Worm (Caenorhabditis elegans) whole organism, L2 larva: ENCODE data around the gene srx-16.
A peak's percentile ranks its signal among the peaks of the same experiment; 100 is the strongest.

ENCODE experiments used
- F13H6.1 ChIP-seq: sonication (generic microtip); optimal IDR thresholded peaks from 2 replicates; lab custom pipeline; 2016; ENCODE audit warnings: missing genetic modification characterization, missing compliant biosample characterization
- R02D3.7 ChIP-seq: fragments of 150-350 bp; optimal IDR thresholded peaks from 2 replicates; lab custom pipeline; 2014; ENCODE audit warnings: missing biosample characterization, missing genetic modification characterization
- ZK546.5 ChIP-seq: sonication (generic microtip); optimal IDR thresholded peaks from 2 replicates; lab custom pipeline; 2017; ENCODE audit warnings: missing biosample characterization, missing genetic modification characterization
- alr-1 ChIP-seq: fragments of 150-350 bp; optimal IDR thresholded peaks from 2 replicates; lab custom pipeline; 2014; ENCODE audit warnings: missing biosample characterization, missing genetic modification characterization
- aly-2 ChIP-seq: fragments of 150-350 bp; optimal IDR thresholded peaks from 2 replicates; lab custom pipeline; 2014; ENCODE audit warnings: missing biosample characterization, missing genetic modification characterization
- ama-1 ChIP-seq: fragments of 150-350 bp; optimal IDR thresholded peaks from 2 replicates; lab custom pipeline; 2018; ENCODE audit warnings: inconsistent platforms
- blmp-1 ChIP-seq: sonication (generic microtip); optimal IDR thresholded peaks from 2 replicates; lab custom pipeline; 2017; ENCODE audit warnings: missing genetic modification characterization, mild to moderate bottlenecking, missing compliant biosample characterization, antibody characterized with exemption, moderate library complexity; ENCODE audit not compliant: insufficient read depth
- ceh-82 ChIP-seq: fragments of 150-350 bp; optimal IDR thresholded peaks from 2 replicates; lab custom pipeline; 2014; ENCODE audit warnings: missing biosample characterization, missing genetic modification characterization
- crh-2 ChIP-seq: sonication (generic microtip); optimal IDR thresholded peaks from 2 replicates; lab custom pipeline; 2017; ENCODE audit warnings: missing biosample characterization, missing genetic modification characterization
- elt-1 ChIP-seq: fragments of 150-350 bp; optimal IDR thresholded peaks from 2 replicates; lab custom pipeline; 2014; ENCODE audit warnings: missing biosample characterization, missing genetic modification characterization
- elt-3 ChIP-seq: sonication (generic microtip); optimal IDR thresholded peaks from 2 replicates; lab custom pipeline; 2017; ENCODE audit warnings: missing biosample characterization, missing genetic modification characterization
- fos-1 ChIP-seq: fragments of 150-350 bp; optimal IDR thresholded peaks from 2 replicates; lab custom pipeline; 2014; ENCODE audit warnings: missing biosample characterization, missing genetic modification characterization
- gmeb-1 ChIP-seq: fragments of 150-350 bp; optimal IDR thresholded peaks from 2 replicates; lab custom pipeline; 2014; ENCODE audit warnings: missing biosample characterization, missing genetic modification characterization
- lin-11 ChIP-seq: fragments of 150-350 bp; sonication (generic microtip); optimal IDR thresholded peaks from 2 replicates; lab custom pipeline; 2014; ENCODE audit warnings: missing biosample characterization, missing genetic modification characterization, inconsistent platforms, mixed read lengths
- lin-13 ChIP-seq: fragments of 150-350 bp; optimal IDR thresholded peaks from 2 replicates; lab custom pipeline; 2014; ENCODE audit warnings: missing biosample characterization, missing genetic modification reagents, missing genetic modification characterization
- lin-39 ChIP-seq: fragments of 150-350 bp; optimal IDR thresholded peaks from 2 replicates; lab custom pipeline; 2014; ENCODE audit warnings: missing biosample characterization, missing genetic modification reagents, missing genetic modification characterization
- lsy-2 ChIP-seq, 2 experiments: fragments of 150-350 bp in 1 of 2; sonication (generic microtip) in 1 of 2; optimal IDR thresholded peaks; 2 replicates each; lab custom pipeline; 2014 to 2017; ENCODE audit warnings: missing biosample characterization in 2 of 2, missing genetic modification characterization in 2 of 2
- mab-5 ChIP-seq: fragments of 150-350 bp; optimal IDR thresholded peaks from 2 replicates; lab custom pipeline; 2014; ENCODE audit warnings: missing biosample characterization, missing genetic modification characterization
- mbf-1 ChIP-seq: sonication (generic microtip); optimal IDR thresholded peaks from 2 replicates; lab custom pipeline; 2017; ENCODE audit warnings: missing biosample characterization, missing genetic modification characterization
- mdl-1 ChIP-seq, 2 experiments: fragments of 150-350 bp in 1 of 2; sonication (generic microtip) in 1 of 2; optimal IDR thresholded peaks; 2 replicates each; lab custom pipeline; 2017; ENCODE audit warnings: missing biosample characterization in 2 of 2, missing genetic modification characterization in 2 of 2
- nhr-10 ChIP-seq: sonication (generic microtip); optimal IDR thresholded peaks from 2 replicates; lab custom pipeline; 2017; ENCODE audit warnings: missing biosample characterization, missing genetic modification characterization
- nhr-11 ChIP-seq: fragments of 150-350 bp; optimal IDR thresholded peaks from 2 replicates; lab custom pipeline; 2014; ENCODE audit warnings: missing biosample characterization, missing genetic modification characterization
- nhr-12 ChIP-seq: fragments of 150-350 bp; optimal IDR thresholded peaks from 2 replicates; lab custom pipeline; 2014; ENCODE audit warnings: missing biosample characterization, missing genetic modification characterization
- nhr-129 ChIP-seq: fragments of 150-350 bp; optimal IDR thresholded peaks from 2 replicates; lab custom pipeline; 2014; ENCODE audit warnings: missing biosample characterization, missing genetic modification characterization
- nhr-23 ChIP-seq: fragments of 150-350 bp; optimal IDR thresholded peaks from 2 replicates; lab custom pipeline; 2014; ENCODE audit warnings: missing biosample characterization, missing genetic modification reagents, missing genetic modification characterization
- nhr-25 ChIP-seq: fragments of 150-350 bp; sonication (generic microtip); optimal IDR thresholded peaks from 3 replicates; lab custom pipeline; 2014; ENCODE audit warnings: missing biosample characterization, missing genetic modification characterization
- nhr-6 ChIP-seq: fragments of 150-350 bp; optimal IDR thresholded peaks from 2 replicates; lab custom pipeline; 2014; ENCODE audit warnings: missing biosample characterization, missing genetic modification characterization
- nhr-77 ChIP-seq: fragments of 150-350 bp; optimal IDR thresholded peaks from 2 replicates; lab custom pipeline; 2014; ENCODE audit warnings: missing biosample characterization, missing genetic modification characterization
- peb-1 ChIP-seq: fragments of 150-350 bp; optimal IDR thresholded peaks from 2 replicates; lab custom pipeline; 2014; ENCODE audit warnings: missing biosample characterization, missing genetic modification characterization
- sem-4 ChIP-seq: fragments of 150-350 bp; optimal IDR thresholded peaks from 2 replicates; lab custom pipeline; 2014; ENCODE audit warnings: missing biosample characterization, missing genetic modification reagents, missing genetic modification characterization
- sma-3 ChIP-seq: sonication (generic microtip); optimal IDR thresholded peaks from 2 replicates; lab custom pipeline; 2016; ENCODE audit warnings: missing genetic modification reagents, missing genetic modification characterization, missing compliant biosample characterization
- sma-9 ChIP-seq, 2 experiments: fragments of 150-350 bp in 1 of 2; sonication (generic microtip) in 1 of 2; optimal IDR thresholded peaks; 2 replicates each; lab custom pipeline; 2014 to 2016; ENCODE audit warnings: missing genetic modification characterization in 2 of 2, mild to moderate bottlenecking in 1 of 2, missing biosample characterization in 1 of 2, missing compliant biosample characterization in 1 of 2, missing genetic modification reagents in 1 of 2, moderate library complexity in 1 of 2
- snpc-4 ChIP-seq: fragments of 150-350 bp; optimal IDR thresholded peaks from 2 replicates; lab custom pipeline; 2014; ENCODE audit warnings: missing biosample characterization, missing genetic modification characterization
- unc-62 ChIP-seq: fragments of 150-350 bp; optimal IDR thresholded peaks from 2 replicates; lab custom pipeline; 2014; ENCODE audit warnings: missing biosample characterization, missing genetic modification reagents, missing genetic modification characterization
- ztf-1 ChIP-seq: fragments of 200-800 bp; sonication (Bioruptor generic); conservative IDR thresholded peaks from 2 replicates; pipeline ENCODE4 v1.3.6; 2022; ENCODE audit warnings: missing genetic modification characterization, missing compliant biosample characterization
- ztf-11 ChIP-seq: sonication (generic microtip); optimal IDR thresholded peaks from 2 replicates; lab custom pipeline; 2017; ENCODE audit warnings: missing biosample characterization, missing genetic modification characterization
- ztf-4 ChIP-seq: fragments of 150-350 bp; optimal IDR thresholded peaks from 2 replicates; lab custom pipeline; 2014; ENCODE audit warnings: missing biosample characterization, missing genetic modification characterization

srx-16 gene

ce11 chrV:6976047-6976446 lies at the start of gene srx-16:
Gene srx-16, plus strand, starts transcription at chrV:6976347.
- TF ChIP-seq nhr-129 (no peak), snpc-4 (tag; lab: Kevin White, UChicago) (no peak), gmeb-1 (tag; lab: Kevin White, UChicago) (no peak), nhr-10 (tag; lab: Kevin White, UChicago) (no peak), elt-3 (tag; lab: Kevin White, UChicago) (no peak), alr-1 (tag; lab: Kevin White, UChicago) (no peak), sem-4 (no peak), lin-11 (tag; lab: Kevin White, UChicago) (no peak), nhr-23 (tag; lab: Kevin White, UChicago) (no peak), blmp-1 (no peak), crh-2 (tag; lab: Kevin White, UChicago) (no peak), mbf-1 (tag; lab: Kevin White, UChicago) (no peak), R02D3.7 (no peak)

DNA sequence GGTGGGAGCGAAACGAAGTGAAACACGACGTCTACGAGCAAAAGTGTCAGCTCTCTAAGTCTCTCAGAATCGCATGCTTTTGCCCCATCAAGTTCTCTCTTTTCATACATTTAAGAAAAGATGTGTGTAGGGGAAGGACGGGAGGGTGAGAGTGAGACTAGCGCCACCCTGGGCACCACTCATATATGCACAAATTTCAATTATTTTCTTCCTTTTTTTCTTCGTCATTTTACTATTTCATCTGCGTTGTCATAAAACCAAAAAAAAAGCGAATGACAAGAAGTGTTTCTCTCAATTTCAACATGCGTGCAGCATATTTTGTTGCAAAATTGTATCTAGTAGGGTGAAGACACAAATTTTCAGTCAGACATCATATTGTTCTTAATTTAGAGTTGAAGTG lies 49.5 kb upstream of the srx-16 start:
- TF ChIP-seq ztf-4 (tag; lab: Kevin White, UChicago) (no peak), blmp-1 (no peak), nhr-11 (tag; lab: Kevin White, UChicago) (no peak), lin-39 (tag; lab: Kevin White, UChicago) (no peak), ztf-1 (GFP tag; lab: Robert Waterston, UW) (no peak), alr-1 (tag; lab: Kevin White, UChicago) (no peak), peb-1 (tag; lab: Kevin White, UChicago) (no peak), lsy-2 (tag; optimal IDR thresholded peaks at IDR 0.05; lab: Kevin White, UChicago) (no peak), gmeb-1 (tag; lab: Kevin White, UChicago) (no peak), sma-3 (no peak), mdl-1 (tag; optimal IDR thresholded peaks at IDR 0.05; lab: Kevin White, UChicago) (no peak), nhr-25 (tag; lab: Kevin White, UChicago) (no peak), fos-1 (no peak), lin-13 (GFP tag; lab: Kevin White, UChicago) (no peak), snpc-4 (tag; lab: Kevin White, UChicago) (no peak)

ce11 chrV:6928938-6929337 lies 47.2 kb upstream of the srx-16 start, which contains the start of gene unc-68:
Gene unc-68, minus strand, starts transcription at chrV:6929038.
- no peak for TF ChIP-seq aly-2 (tag; lab: Kevin White, UChicago)
- TF ChIP-seq mab-5, result no peak
- TF ChIP-seq ZK546.5, result no peak
- no peak for TF ChIP-seq nhr-77 (tag; lab: Kevin White, UChicago)
- TF ChIP-seq mdl-1 (tag; optimal IDR thresholded peaks at IDR 0.05; lab: Kevin White, UChicago), result no peak
- TF ChIP-seq unc-62 (GFP tag; lab: Kevin White, UChicago), result no peak
- TF ChIP-seq R02D3.7, result no peak
- no peak for TF ChIP-seq snpc-4 (tag; lab: Kevin White, UChicago)
- no peak for TF ChIP-seq nhr-12
- TF ChIP-seq nhr-6 (tag; lab: Kevin White, UChicago), result no peak
- no peak for TF ChIP-seq F13H6.1
- TF ChIP-seq crh-2 (tag; lab: Kevin White, UChicago), result no peak

ce11 chrV:6930284-6930683 lies 45.9 kb upstream of the srx-16 start:
- TF ChIP-seq ztf-11 (tag; lab: Kevin White, UChicago) (no peak), lin-11 (tag; lab: Kevin White, UChicago) (no peak), F13H6.1 (peak; percentile 44), elt-1 (tag; lab: Kevin White, UChicago) (no peak), sma-9 (GFP tag; optimal IDR thresholded peaks at IDR 0.05; lab: Kevin White, UChicago) (peak; percentile 36), sma-9 (tag; optimal IDR thresholded peaks at IDR 0.05; lab: Kevin White, UChicago) (no peak), crh-2 (tag; lab: Kevin White, UChicago) (no peak), nhr-129 (peak; percentile 7), ceh-82 (no peak)

DNA sequence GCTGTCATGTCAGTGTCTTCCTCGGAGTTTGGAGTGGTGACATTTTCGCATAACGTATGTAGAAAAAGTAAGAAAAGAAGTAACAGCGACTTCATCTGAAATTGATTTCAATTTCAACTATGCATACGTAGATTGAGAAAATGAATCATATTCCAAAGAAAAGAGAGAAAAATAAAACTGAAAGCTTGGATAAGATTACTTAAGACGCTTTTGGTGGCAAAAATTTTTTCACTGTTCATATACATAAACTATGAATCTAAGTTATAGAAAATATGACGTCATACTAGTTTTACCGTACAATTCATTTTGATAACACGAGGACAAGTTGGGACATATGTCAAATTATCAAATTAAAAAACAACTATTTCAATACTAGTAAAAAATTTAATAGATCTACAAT lies 41.9 kb upstream of the srx-16 start, which contains the start of gene lipl-6:
lipl-6 (minus strand) TSS at position 101 of the 400 bp plus-strand sequence.
- TF ChIP-seq ama-1 (no peak), sem-4 (no peak), aly-2 (tag; lab: Kevin White, UChicago) (no peak), lsy-2 (tag; optimal IDR thresholded peaks at IDR 0.05; lab: Kevin White, UChicago) (no peak), ztf-1 (GFP tag; lab: Robert Waterston, UW) (no peak), alr-1 (tag; lab: Kevin White, UChicago) (no peak), peb-1 (tag; lab: Kevin White, UChicago) (no peak), mdl-1 (tag; optimal IDR thresholded peaks at IDR 0.05; lab: Kevin White, UChicago) (no peak), unc-62 (GFP tag; lab: Kevin White, UChicago) (no peak), sma-3 (no peak), nhr-6 (tag; lab: Kevin White, UChicago) (no peak), elt-1 (tag; lab: Kevin White, UChicago) (no peak)
